Worm (Caenorhabditis elegans) whole organism, late embryonic: ENCODE data around the gene M153.5.

ENCODE experiments used
- K09A11.1 ChIP-seq: sonication (generic microtip); optimal IDR thresholded peaks from 2 replicates; lab custom pipeline; 2017; ENCODE audit warnings: antibody characterized with exemption, mild to moderate bottlenecking, missing genetic modification characterization, missing compliant biosample characterization; ENCODE audit not compliant: insufficient read depth
- ama-1 ChIP-seq: fragments of 150-350 bp; optimal IDR thresholded peaks from 2 replicates; lab custom pipeline; 2014
- ceh-14 ChIP-seq: sonication (generic microtip); optimal IDR thresholded peaks from 2 replicates; lab custom pipeline; 2016; ENCODE audit warnings: missing genotype, missing genetic modification characterization, missing compliant biosample characterization
- ceh-18 ChIP-seq: sonication (generic microtip); optimal IDR thresholded peaks from 2 replicates; lab custom pipeline; 2016; ENCODE audit warnings: missing genetic modification characterization, missing compliant biosample characterization
- ceh-2 ChIP-seq: sonication (generic microtip); optimal IDR thresholded peaks from 2 replicates; lab custom pipeline; 2016; ENCODE audit warnings: missing genotype, missing genetic modification characterization, missing compliant biosample characterization
- ceh-24 ChIP-seq: sonication (generic microtip); optimal IDR thresholded peaks from 2 replicates; lab custom pipeline; 2016; ENCODE audit warnings: mild to moderate bottlenecking, missing genetic modification characterization, missing compliant biosample characterization
- ceh-30 ChIP-seq: fragments of 150-350 bp; optimal IDR thresholded peaks from 2 replicates; lab custom pipeline; 2014; ENCODE audit warnings: missing biosample characterization, missing genetic modification characterization
- ceh-34 ChIP-seq: sonication (generic microtip); optimal IDR thresholded peaks from 2 replicates; lab custom pipeline; 2016; ENCODE audit warnings: mild to moderate bottlenecking, missing genetic modification characterization, missing compliant biosample characterization
- ceh-45 ChIP-seq: fragments of 200-800 bp; sonication (Bioruptor generic); IDR thresholded peaks from 2 replicates; pipeline ENCODE4 v1.3.6; 2022; ENCODE audit warnings: missing genetic modification reagents, missing genetic modification characterization, missing compliant biosample characterization
- ceh-48 ChIP-seq: sonication (generic microtip); optimal IDR thresholded peaks from 2 replicates; lab custom pipeline; 2016; ENCODE audit warnings: missing genetic modification characterization, inconsistent platforms, missing compliant biosample characterization
- ceh-6 ChIP-seq: fragments of 200-800 bp; sonication (Bioruptor generic); optimal IDR thresholded peaks from 2 replicates; lab custom pipeline; 2018; ENCODE audit warnings: mild to moderate bottlenecking, missing genetic modification characterization, missing compliant biosample characterization
- dve-1 ChIP-seq: sonication (generic microtip); optimal IDR thresholded peaks from 2 replicates; lab custom pipeline; 2017; ENCODE audit warnings: antibody characterized with exemption, mild to moderate bottlenecking, missing genetic modification characterization, missing compliant biosample characterization
- elt-2 ChIP-seq: sonication (generic microtip); optimal IDR thresholded peaks from 2 replicates; lab custom pipeline; 2016; ENCODE audit warnings: missing genetic modification reagents, missing genetic modification characterization, missing compliant biosample characterization
- elt-4 ChIP-seq: sonication (generic microtip); optimal IDR thresholded peaks from 2 replicates; lab custom pipeline; 2016; ENCODE audit warnings: missing genetic modification characterization, missing compliant biosample characterization
- ets-4 ChIP-seq: sonication (generic microtip); optimal IDR thresholded peaks from 2 replicates; lab custom pipeline; 2016; ENCODE audit warnings: missing genetic modification characterization, missing compliant biosample characterization
- fkh-10 ChIP-seq: fragments of 150-350 bp; optimal IDR thresholded peaks from 2 replicates; lab custom pipeline; 2014; ENCODE audit warnings: missing biosample characterization, missing genetic modification reagents, missing genetic modification characterization
- fkh-6 ChIP-seq: sonication (generic microtip); optimal IDR thresholded peaks from 2 replicates; lab custom pipeline; 2016; ENCODE audit warnings: missing genetic modification characterization, missing compliant biosample characterization
- hlh-15 ChIP-seq: sonication (generic microtip); optimal IDR thresholded peaks from 2 replicates; lab custom pipeline; 2016; ENCODE audit warnings: missing genetic modification characterization, missing compliant biosample characterization
- hlh-30 ChIP-seq: sonication (generic microtip); optimal IDR thresholded peaks from 2 replicates; lab custom pipeline; 2017; ENCODE audit warnings: antibody characterized with exemption, missing genetic modification characterization, missing compliant biosample characterization; ENCODE audit not compliant: insufficient read depth
- lim-6 ChIP-seq: sonication (generic microtip); optimal IDR thresholded peaks from 2 replicates; lab custom pipeline; 2016; ENCODE audit warnings: missing genetic modification characterization, missing compliant biosample characterization
- nhr-11 ChIP-seq: fragments of 150-350 bp; optimal IDR thresholded peaks from 2 replicates; lab custom pipeline; 2014; ENCODE audit warnings: missing biosample characterization, missing genetic modification characterization
- odd-2 ChIP-seq: sonication (generic microtip); optimal IDR thresholded peaks from 2 replicates; lab custom pipeline; 2017; ENCODE audit warnings: antibody characterized with exemption, mild to moderate bottlenecking, missing genetic modification characterization, missing compliant biosample characterization
- pax-1 ChIP-seq: fragments of 150-350 bp; optimal IDR thresholded peaks from 2 replicates; lab custom pipeline; 2014; ENCODE audit warnings: missing biosample characterization, missing genetic modification characterization
- pros-1 ChIP-seq: fragments of 150-350 bp; optimal IDR thresholded peaks from 2 replicates; lab custom pipeline; 2014; ENCODE audit warnings: missing biosample characterization, missing genetic modification reagents, missing genetic modification characterization
- sdc-2 ChIP-seq: sonication (generic microtip); optimal IDR thresholded peaks from 2 replicates; lab custom pipeline; 2016; ENCODE audit warnings: missing genotype, missing genetic modification characterization, missing compliant biosample characterization
- sox-2 ChIP-seq: fragments of 200-800 bp; sonication (Bioruptor generic); IDR thresholded peaks from 2 replicates; pipeline ENCODE4 v1.3.6; 2022; ENCODE audit warnings: missing genetic modification reagents, missing genetic modification characterization, missing compliant biosample characterization
- tbx-7 ChIP-seq: sonication (generic microtip); optimal IDR thresholded peaks from 2 replicates; lab custom pipeline; 2016; ENCODE audit warnings: missing genotype, missing genetic modification characterization, missing compliant biosample characterization
- unc-55 ChIP-seq: sonication (generic microtip); optimal IDR thresholded peaks from 2 replicates; lab custom pipeline; 2017; ENCODE audit warnings: missing biosample characterization, missing genetic modification reagents, missing genetic modification characterization
- unc-86 ChIP-seq: sonication (generic microtip); optimal IDR thresholded peaks from 2 replicates; lab custom pipeline; 2016; ENCODE audit warnings: missing genetic modification characterization, missing compliant biosample characterization
- zip-5 ChIP-seq: sonication (generic microtip); optimal IDR thresholded peaks from 2 replicates; lab custom pipeline; 2016; ENCODE audit warnings: missing genetic modification characterization, missing compliant biosample characterization
- ztf-16 ChIP-seq: sonication (generic microtip); optimal IDR thresholded peaks from 2 replicates; lab custom pipeline; 2017; ENCODE audit warnings: missing genetic modification characterization, missing compliant biosample characterization

The M153.5 gene

ce11 chrX:12111213-12111612 lies 32.6 kb upstream of the M153.5 start, which contains the start of gene lgc-14:
lgc-14 (plus strand) TSS chrX:12111513.
- no peak for TF ChIP-seq ceh-2 (tag; lab: Kevin White, UChicago)
- TF ChIP-seq ceh-14 (tag; lab: Kevin White, UChicago): no peak
- no peak for TF ChIP-seq ets-4 (tag; lab: Kevin White, UChicago)
- TF ChIP-seq ceh-34 (tag; lab: Kevin White, UChicago): no peak
- TF ChIP-seq zip-5 (tag; lab: Kevin White, UChicago): no peak
- TF ChIP-seq elt-2 (tag; lab: Kevin White, UChicago): no peak

- TF ChIP-seq unc-86 (tag; lab: Kevin White, UChicago): no peak
- TF ChIP-seq ceh-6 (GFP tag; lab: Kevin White, UChicago): no peak
- no peak for TF ChIP-seq elt-4 (tag; lab: Kevin White, UChicago)
Observed at ce11 chrX:12114024-12114423, 29.8 kb upstream of the M153.5 start, which contains the start of gene lgc-15. lgc-15 (plus strand) TSS chrX:12114324.

- TF ChIP-seq unc-55 (GFP tag; lab: Kevin White, UChicago): no peak
- TF ChIP-seq K09A11.1 (tag; lab: Kevin White, UChicago): no peak
- no peak for TF ChIP-seq dve-1 (tag; lab: Kevin White, UChicago)
- TF ChIP-seq odd-2 (tag; lab: Kevin White, UChicago): no peak
- no peak for TF ChIP-seq zip-5 (tag; lab: Kevin White, UChicago)
- no peak for TF ChIP-seq fkh-10 (GFP tag; lab: Kevin White, UChicago)
- no peak for TF ChIP-seq ceh-48 (tag; lab: Kevin White, UChicago)
- no peak for TF ChIP-seq fkh-6
- no peak for TF ChIP-seq lim-6 (tag; lab: Kevin White, UChicago)
- no peak for TF ChIP-seq elt-4 (tag; lab: Kevin White, UChicago)
- no peak for TF ChIP-seq ceh-6 (GFP tag; lab: Kevin White, UChicago)
- no peak for TF ChIP-seq ztf-16 (tag; lab: Kevin White, UChicago)
- TF ChIP-seq nhr-11 (tag; lab: Kevin White, UChicago): no peak
Observed at ce11 chrX:12118340-12118739, 25.5 kb upstream of the M153.5 start, which contains the start of gene lgc-16. lgc-16 (plus strand) TSS chrX:12118640.

- TF ChIP-seq hlh-30 (tag; lab: Kevin White, UChicago): no peak
- no peak for TF ChIP-seq pax-1 (tag; lab: Kevin White, UChicago)
- no peak for TF ChIP-seq sdc-2 (tag; lab: Kevin White, UChicago)
Observed at ce11 chrX:12121285-12121684, 22.5 kb upstream of the M153.5 start, which contains the start of gene lgc-17. lgc-17 (plus strand) TSS chrX:12121585.

- TF ChIP-seq sox-2: no peak
- TF ChIP-seq ets-4 (tag; lab: Kevin White, UChicago): no peak
- TF ChIP-seq ceh-30: no peak
- TF ChIP-seq, all 69 proteins: peak for 0
Observed at ce11 chrX:12123152-12123551, 20.6 kb upstream of the M153.5 start, which contains the start of gene T01H10.11. T01H10.11 (plus strand) TSS chrX:12123452.

- TF ChIP-seq tbx-7 (no peak), ceh-18 (tag; lab: Kevin White, UChicago) (no peak), unc-86 (tag; lab: Kevin White, UChicago) (no peak), ceh-30 (no peak), dve-1 (tag; lab: Kevin White, UChicago) (no peak), ceh-34 (tag; lab: Kevin White, UChicago) (no peak), zip-5 (tag; lab: Kevin White, UChicago) (no peak), ceh-24 (no peak)
Observed at ce11 chrX:12125308-12125707, 18.5 kb upstream of the M153.5 start, which contains the start of gene lgc-18. lgc-18 (plus strand) TSS chrX:12125608.

- TF ChIP-seq ceh-45: no peak
- no peak for TF ChIP-seq pros-1 (tag; lab: Kevin White, UChicago)
- no peak for TF ChIP-seq pax-1 (tag; lab: Kevin White, UChicago)
- no peak for TF ChIP-seq ceh-30
- TF ChIP-seq hlh-15 (tag; lab: Kevin White, UChicago): no peak
- no peak for TF ChIP-seq ama-1 (lab: Kevin White, UChicago)
Observed at ce11 chrX:12141051-12141450, 2.7 kb upstream of the M153.5 start, which contains the start of gene lyst-1. lyst-1 (minus strand) TSS chrX:12141151.
